Worm (Caenorhabditis elegans): ENCODE data around the gene try-10.

DNA sequence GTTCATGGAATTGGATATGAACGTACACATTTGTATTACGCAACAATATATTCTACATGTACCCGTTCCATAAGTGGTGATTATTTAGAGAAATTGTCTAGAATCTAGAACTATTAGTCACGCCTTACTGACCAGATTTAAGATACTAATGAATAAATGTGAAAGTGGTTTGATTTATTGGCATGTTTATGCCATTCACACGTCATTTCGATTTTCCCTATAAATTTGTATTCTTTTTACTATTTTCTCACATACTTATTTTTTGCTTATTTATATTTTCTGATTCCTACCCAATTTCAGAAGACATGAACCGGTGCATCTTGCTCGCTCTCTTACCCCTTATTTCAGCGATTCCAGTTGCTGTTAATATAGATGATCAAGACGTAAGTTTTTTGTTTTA lies 24.8 kb downstream of the try-10 start, which contains the start of gene F15B9.8:
- TF ChIP-seq ama-1 (optimal IDR thresholded peaks at IDR 0.05) (no peak), peb-1 (tag; optimal IDR thresholded peaks at IDR 0.05) (no peak), mdl-1 (tag; optimal IDR thresholded peaks at IDR 0.05) (no peak), blmp-1 (tag; optimal IDR thresholded peaks at IDR 0.05; ENCODE audit: insufficient read depth) (no peak), nhr-237 (tag; optimal IDR thresholded peaks at IDR 0.05) (no peak), alr-1 (tag; optimal IDR thresholded peaks at IDR 0.05) (no peak), egl-27 (tag; optimal IDR thresholded peaks at IDR 0.05) (no peak), unc-39 (tag; optimal IDR thresholded peaks at IDR 0.05) (no peak), snpc-4 (tag; optimal IDR thresholded peaks at IDR 0.05) (no peak), nhr-12 (tag; optimal IDR thresholded peaks at IDR 0.05) (no peak)
